Worm (Caenorhabditis elegans) whole organism, L1 larva: Measurements from ENCODE around the gene F32D8.11.
A peak's percentile ranks its signal among the peaks of the same experiment; 100 is the strongest.

Experiments used
- C16A3.4 ChIP-seq: fragments of 150-350 bp; optimal IDR thresholded peaks from 2 replicates; lab custom pipeline; 2014; ENCODE audit warnings: missing biosample characterization, missing genetic modification characterization
- F16B12.6 ChIP-seq: fragments of 150-350 bp; optimal IDR thresholded peaks from 2 replicates; lab custom pipeline; 2014; ENCODE audit warnings: missing biosample characterization, missing genetic modification characterization
- alr-1 ChIP-seq: fragments of 200-800 bp; sonication (Bioruptor generic); optimal IDR thresholded peaks from 2 replicates; lab custom pipeline; 2018; ENCODE audit warnings: borderline replicate concordance, mild to moderate bottlenecking, missing genetic modification characterization, missing compliant biosample characterization
- aly-2 ChIP-seq: fragments of 150-350 bp; optimal IDR thresholded peaks from 2 replicates; lab custom pipeline; 2014; ENCODE audit warnings: missing biosample characterization, missing genetic modification characterization
- ama-1 ChIP-seq: fragments of 150-350 bp; optimal IDR thresholded peaks from 2 replicates; lab custom pipeline; 2014
- blmp-1 ChIP-seq: fragments of 150-350 bp; optimal IDR thresholded peaks from 2 replicates; lab custom pipeline; 2014; ENCODE audit warnings: missing biosample characterization, missing genetic modification characterization
- ceh-8 ChIP-seq: fragments of 200-800 bp; sonication (Bioruptor generic); optimal IDR thresholded peaks from 2 replicates; lab custom pipeline; 2018; ENCODE audit warnings: mild to moderate bottlenecking, missing genetic modification characterization, moderate library complexity, missing compliant biosample characterization
- ceh-88 ChIP-seq: fragments of 200-800 bp; sonication (Bioruptor generic); IDR thresholded peaks from 2 replicates; pipeline ENCODE4 v1.3.6; 2022; ENCODE audit warnings: missing genetic modification characterization, missing compliant biosample characterization
- dsc-1 ChIP-seq: sonication (generic microtip); optimal IDR thresholded peaks from 2 replicates; lab custom pipeline; 2016; ENCODE audit warnings: mild to moderate bottlenecking, missing genetic modification characterization, missing compliant biosample characterization
- efl-1 ChIP-seq, 4 experiments: fragments of 150-350 bp; optimal IDR thresholded peaks in 3 of 4; peaks in 1 of 4; 1 replicate in 1 of 4; 2 replicates in 3 of 4; lab custom pipeline; 2014; ENCODE audit warnings: missing biosample characterization in 2 of 4, missing genetic modification characterization in 2 of 4, missing genetic modification reagents in 2 of 4
- efl-3 ChIP-seq: fragments of 200-800 bp; sonication (Bioruptor generic); optimal IDR thresholded peaks from 2 replicates; lab custom pipeline; 2018; ENCODE audit warnings: mild to moderate bottlenecking, missing genetic modification characterization, missing compliant biosample characterization
- egl-13 ChIP-seq: sonication (generic microtip); optimal IDR thresholded peaks from 2 replicates; lab custom pipeline; 2016; ENCODE audit warnings: missing genotype, missing genetic modification reagents, missing genetic modification characterization, missing compliant biosample characterization
- elt-3 ChIP-seq, 6 experiments: fragments of 150-350 bp in 1 of 6; sonication (generic microtip); optimal IDR thresholded peaks; 2 replicates each; lab custom pipeline; 2017 to 2018; ENCODE audit warnings: missing biosample characterization in 6 of 6, missing genetic modification characterization in 6 of 6, inconsistent platforms in 1 of 6
- ets-5 ChIP-seq: fragments of 200-800 bp; sonication (Bioruptor generic); IDR thresholded peaks from 2 replicates; pipeline ENCODE4 v1.3.6; 2022; ENCODE audit warnings: missing genetic modification characterization, missing compliant biosample characterization
- fkh-4 ChIP-seq: sonication (generic microtip); optimal IDR thresholded peaks from 2 replicates; lab custom pipeline; 2016; ENCODE audit warnings: missing compliant biosample characterization, missing genetic modification characterization, borderline replicate concordance
- hlh-17 ChIP-seq: fragments of 200-800 bp; sonication (Bioruptor generic); optimal IDR thresholded peaks from 2 replicates; lab custom pipeline; 2018; ENCODE audit warnings: missing genetic modification characterization, mild to moderate bottlenecking, missing compliant biosample characterization, moderate library complexity, borderline replicate concordance
- jun-1 ChIP-seq: fragments of 150-350 bp; optimal IDR thresholded peaks from 2 replicates; lab custom pipeline; 2014; ENCODE audit warnings: missing biosample characterization, missing genetic modification reagents, missing genetic modification characterization
- lin-14 ChIP-seq: fragments of 200-800 bp; sonication (Bioruptor generic); optimal IDR thresholded peaks from 2 replicates; lab custom pipeline; 2018; ENCODE audit warnings: mild to moderate bottlenecking, missing genetic modification characterization, moderate library complexity, missing compliant biosample characterization
- lin-35 ChIP-seq, 2 experiments: fragments of 150-350 bp; optimal IDR thresholded peaks; 2 replicates each; lab custom pipeline; 2014; ENCODE audit warnings: missing biosample characterization in 2 of 2, missing genetic modification characterization in 2 of 2, missing genetic modification reagents in 2 of 2
- lsy-2 ChIP-seq, 2 experiments: fragments of 150-350 bp; optimal IDR thresholded peaks; 2 replicates each; lab custom pipeline; 2014; ENCODE audit warnings: missing biosample characterization in 2 of 2, missing genetic modification characterization in 2 of 2
- mdl-1 ChIP-seq, 2 experiments: fragments of 150-350 bp; optimal IDR thresholded peaks; 2 replicates each; lab custom pipeline; 2014 to 2017; ENCODE audit warnings: missing biosample characterization in 2 of 2, missing genetic modification characterization in 2 of 2, inconsistent platforms in 1 of 2
- mef-2 ChIP-seq: fragments of 150-350 bp; optimal IDR thresholded peaks from 2 replicates; lab custom pipeline; 2014; ENCODE audit warnings: missing biosample characterization, missing genetic modification characterization
- mep-1 ChIP-seq: fragments of 150-350 bp; optimal IDR thresholded peaks from 2 replicates; lab custom pipeline; 2014; ENCODE audit warnings: missing biosample characterization, missing genetic modification characterization
- nhr-19 ChIP-seq: fragments of 200-800 bp; sonication (Bioruptor generic); conservative IDR thresholded peaks from 2 replicates; pipeline ENCODE4 v1.3.6; 2022; ENCODE audit warnings: missing genetic modification characterization, missing compliant biosample characterization
- nhr-47 ChIP-seq: sonication (generic microtip); optimal IDR thresholded peaks from 2 replicates; lab custom pipeline; 2016; ENCODE audit warnings: mild to moderate bottlenecking, missing genetic modification characterization, moderate library complexity, missing compliant biosample characterization
- nhr-71 ChIP-seq: sonication (generic microtip); optimal IDR thresholded peaks from 2 replicates; lab custom pipeline; 2016; ENCODE audit warnings: mild to moderate bottlenecking, missing genetic modification characterization, moderate library complexity, missing compliant biosample characterization
- nhr-85 ChIP-seq: sonication (generic microtip); peaks from one replicate; lab custom pipeline; 2016; ENCODE audit warnings: missing genetic modification characterization, inconsistent platforms, missing compliant biosample characterization
- nhr-90 ChIP-seq: sonication (generic microtip); optimal IDR thresholded peaks from 2 replicates; lab custom pipeline; 2016; ENCODE audit warnings: mild to moderate bottlenecking, missing genetic modification characterization, missing compliant biosample characterization; ENCODE audit not compliant: poor library complexity
- sup-37 ChIP-seq: fragments of 200-800 bp; sonication (Bioruptor generic); optimal IDR thresholded peaks from 2 replicates; lab custom pipeline; 2018; ENCODE audit warnings: mild to moderate bottlenecking, missing genetic modification characterization, missing compliant biosample characterization
- unc-130 ChIP-seq: fragments of 150-350 bp; optimal IDR thresholded peaks from 2 replicates; lab custom pipeline; 2017; ENCODE audit warnings: missing biosample characterization, missing genetic modification characterization, inconsistent platforms
- unc-62 ChIP-seq: fragments of 150-350 bp; optimal IDR thresholded peaks from 2 replicates; lab custom pipeline; 2014; ENCODE audit warnings: missing biosample characterization, missing genetic modification reagents, missing genetic modification characterization
- unc-86 ChIP-seq: sonication (generic microtip); optimal IDR thresholded peaks from 2 replicates; lab custom pipeline; 2016; ENCODE audit warnings: missing genetic modification characterization, missing compliant biosample characterization
- vab-15 ChIP-seq: sonication (generic microtip); optimal IDR thresholded peaks from 2 replicates; lab custom pipeline; 2017; ENCODE audit warnings: missing genotype, mild to moderate bottlenecking, missing genetic modification characterization, missing compliant biosample characterization
- xbp-1 ChIP-seq: sonication (generic microtip); optimal IDR thresholded peaks from 2 replicates; lab custom pipeline; 2016; ENCODE audit warnings: missing genetic modification characterization, missing compliant biosample characterization
- zag-1 ChIP-seq: fragments of 150-350 bp; optimal IDR thresholded peaks from 2 replicates; lab custom pipeline; 2014; ENCODE audit warnings: missing biosample characterization, missing genetic modification characterization
- ztf-4 ChIP-seq: fragments of 150-350 bp; optimal IDR thresholded peaks from 2 replicates; lab custom pipeline; 2014; ENCODE audit warnings: missing biosample characterization, missing genetic modification characterization

The F32D8.11 gene

DNA sequence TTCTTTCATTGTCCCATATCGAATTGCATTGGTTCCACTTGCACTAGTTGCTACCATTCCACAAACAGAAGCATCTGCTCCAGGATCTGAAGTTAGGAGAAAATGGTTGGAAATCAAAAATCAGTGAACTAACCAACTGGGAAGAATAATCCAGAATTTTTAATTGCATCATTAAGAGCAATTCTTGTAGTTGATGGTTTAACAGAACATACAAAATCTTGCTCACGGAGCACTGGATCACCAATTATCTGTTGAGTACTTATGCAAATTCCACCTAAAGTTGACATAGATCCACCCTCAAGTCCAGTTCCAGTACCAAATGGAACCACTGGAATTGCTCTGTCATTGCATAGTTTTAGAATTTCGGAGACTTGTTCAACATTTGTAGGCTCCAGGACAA is 838 bp upstream of the F32D8.11 start:
- peak; percentile 9; the same call in 1 of the 2 replicates for TF ChIP-seq nhr-19
- no peak for TF ChIP-seq unc-130 (tag; lab: Kevin White, UChicago)

DNA sequence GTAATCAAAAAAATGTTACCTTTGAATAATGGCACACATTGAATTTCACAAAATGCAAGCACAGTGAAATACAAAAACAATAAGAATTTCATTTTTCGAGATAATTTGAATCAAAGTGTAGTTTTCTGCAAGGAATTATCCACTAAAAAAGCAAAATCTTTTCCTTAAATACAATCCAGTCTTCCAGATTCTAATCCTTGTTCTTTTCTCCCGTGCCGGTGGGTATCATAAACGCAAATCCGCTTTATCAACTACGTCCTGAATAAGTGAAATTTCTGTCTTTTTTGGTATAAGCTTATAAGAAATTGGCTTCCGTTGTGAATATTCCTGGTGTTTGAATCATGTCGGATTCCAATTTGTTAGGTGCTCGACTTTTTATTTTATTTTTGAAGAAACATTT is 783 bp downstream of the F32D8.11 start:
- TF ChIP-seq dsc-1 (tag; lab: Kevin White, UChicago) (peak; percentile 56), unc-86 (no peak), ceh-88 (no peak), egl-13 (no peak), zag-1 (tag; lab: Kevin White, UChicago) (no peak), aly-2 (tag; lab: Kevin White, UChicago) (peak; percentile 48), fkh-4 (no peak), ceh-8 (no peak), F16B12.6 (tag; lab: Kevin White, UChicago) (no peak), mep-1 (tag; lab: Kevin White, UChicago) (no peak)

DNA sequence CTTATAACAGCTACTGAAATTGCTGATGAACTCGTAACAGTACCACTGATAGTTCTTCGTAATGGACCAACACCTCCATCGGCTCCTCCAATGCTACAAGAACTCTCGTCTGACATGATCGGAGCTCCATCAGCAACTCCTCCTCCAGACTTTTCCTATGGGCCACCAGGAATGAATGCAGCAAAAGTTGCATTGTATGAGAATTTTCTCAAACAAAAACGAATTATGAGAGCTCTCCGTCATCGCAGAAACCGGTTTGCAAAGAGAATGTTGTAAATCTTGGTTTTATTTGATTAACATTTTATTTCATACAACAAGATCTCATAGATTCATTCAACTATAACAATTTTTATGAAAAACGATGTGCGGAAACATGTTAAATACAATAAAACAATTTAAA is 1.4 kb downstream of the F32D8.11 start:
- TF ChIP-seq hlh-17 (GFP tag; lab: Kevin White, UChicago): no peak
- peak; percentile 6 for TF ChIP-seq nhr-47 (tag; lab: Kevin White, UChicago)
- TF ChIP-seq blmp-1 (tag; lab: Kevin White, UChicago): no peak
- TF ChIP-seq lin-35 (GFP tag; optimal IDR thresholded peaks at IDR 0.05; lab: Kevin White, UChicago): peak in 1 of 2 experiments; percentile 9
- TF ChIP-seq nhr-85 (tag; lab: Kevin White, UChicago): peak; percentile 30
- TF ChIP-seq mdl-1 (tag; optimal IDR thresholded peaks at IDR 0.05; lab: Kevin White, UChicago): no peak
- TF ChIP-seq C16A3.4 (tag; lab: Kevin White, UChicago): peak; percentile 49
- no peak for TF ChIP-seq jun-1 (tag; lab: Kevin White, UChicago)
- TF ChIP-seq nhr-71 (tag; lab: Kevin White, UChicago): peak; percentile 34
- peak; percentile 15 for TF ChIP-seq ama-1 (lab: Kevin White, UChicago)
- no peak for TF ChIP-seq sup-37
- no peak for TF ChIP-seq efl-1 (optimal IDR thresholded peaks at IDR 0.05; lab: Kevin White, UChicago)
- peak in 1 of 2 experiments; percentile 89 for TF ChIP-seq efl-1 (GFP tag; optimal IDR thresholded peaks at IDR 0.05 in 1 of 2; lab: Kevin White, UChicago)
- no peak for TF ChIP-seq vab-15 (tag; lab: Kevin White, UChicago)
- TF ChIP-seq nhr-90: peak; percentile 28
- TF ChIP-seq alr-1 (tag; lab: Kevin White, UChicago): no peak
- TF ChIP-seq zag-1 (tag; lab: Kevin White, UChicago): no peak
- TF ChIP-seq lsy-2 (tag; optimal IDR thresholded peaks at IDR 0.05; lab: Kevin White, UChicago): peak in 1 of 2 experiments; percentile 3

DNA sequence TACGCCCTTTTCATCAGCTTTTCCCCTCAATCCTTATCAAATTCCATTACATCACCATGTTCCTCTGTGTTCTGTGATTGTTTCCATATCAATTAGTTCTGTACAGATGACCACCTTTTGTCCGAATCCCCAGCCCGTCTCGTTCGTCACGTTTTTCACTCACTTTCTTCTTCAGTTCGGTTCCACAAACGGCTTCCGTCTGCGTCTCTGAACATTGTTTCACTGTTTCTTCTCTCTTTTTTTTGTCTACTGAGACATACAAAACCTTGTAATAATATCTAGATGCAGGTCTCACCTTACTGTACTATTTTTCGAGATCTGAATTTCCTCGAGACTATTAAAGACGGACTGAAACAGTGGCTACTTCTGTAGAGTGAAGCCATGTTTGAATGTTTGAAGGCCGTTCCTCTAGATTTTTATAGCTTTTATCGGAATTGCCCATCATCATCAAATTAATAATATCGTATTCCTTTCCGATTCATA is 2.5 kb downstream of the F32D8.11 start, which contains the start of gene F32D8.3:
Gene F32D8.3 (plus strand): TSS at position 433 of the 483 bp plus-strand sequence.
- no peak for TF ChIP-seq unc-62 (GFP tag; lab: Kevin White, UChicago)
- peak in 1 of 6 experiments; percentile 36 for TF ChIP-seq elt-3 (tag; optimal IDR thresholded peaks at IDR 0.05; lab: Kevin White, UChicago)
- peak; percentile 98 for TF ChIP-seq blmp-1 (tag; lab: Kevin White, UChicago)
- no peak for TF ChIP-seq efl-3 (GFP tag; lab: Kevin White, UChicago)
- no peak for TF ChIP-seq xbp-1 (tag; lab: Kevin White, UChicago)
- TF ChIP-seq ets-5: no peak
- no peak for TF ChIP-seq ztf-4 (tag; lab: Kevin White, UChicago)
- TF ChIP-seq lin-14: peak; percentile 46
- no peak for TF ChIP-seq mef-2
- no peak for TF ChIP-seq zag-1 (tag; lab: Kevin White, UChicago)
